Worm (Caenorhabditis elegans) whole organism, L3 larva: Measurements from ENCODE around the gene F44E2.8.

Source experiments
- R02D3.7 ChIP-seq: fragments of 150-350 bp; optimal IDR thresholded peaks from 2 replicates; lab custom pipeline; 2014; ENCODE audit warnings: missing biosample characterization, missing genetic modification characterization
- ama-1 ChIP-seq: fragments of 150-350 bp; optimal IDR thresholded peaks from 2 replicates; lab custom pipeline; 2018
- ceh-16 ChIP-seq: sonication (generic microtip); optimal IDR thresholded peaks from 2 replicates; lab custom pipeline; 2017; ENCODE audit warnings: missing biosample characterization, missing genetic modification characterization
- ceh-28 ChIP-seq: fragments of 150-350 bp; optimal IDR thresholded peaks from 2 replicates; lab custom pipeline; 2014; ENCODE audit warnings: missing biosample characterization, missing genetic modification reagents, missing genetic modification characterization
- ceh-82 ChIP-seq: fragments of 150-350 bp; optimal IDR thresholded peaks from 2 replicates; lab custom pipeline; 2014; ENCODE audit warnings: missing biosample characterization, missing genetic modification characterization
- egl-5 ChIP-seq: fragments of 150-350 bp; optimal IDR thresholded peaks from 2 replicates; lab custom pipeline; 2017; ENCODE audit warnings: missing biosample characterization, missing genetic modification reagents, missing genetic modification characterization, inconsistent platforms
- elt-2 ChIP-seq: sonication (generic microtip); optimal IDR thresholded peaks from 2 replicates; lab custom pipeline; 2016; ENCODE audit warnings: missing genetic modification reagents, mild to moderate bottlenecking, missing genetic modification characterization, missing compliant biosample characterization
- elt-3 ChIP-seq, 3 experiments: fragments of 150-350 bp in 1 of 3; sonication (generic microtip) in 2 of 3; optimal IDR thresholded peaks; 2 replicates in 2 of 3; 4 replicates in 1 of 3; lab custom pipeline; 2014 to 2017; ENCODE audit warnings: missing biosample characterization in 3 of 3, missing genetic modification characterization in 3 of 3
- eor-1 ChIP-seq, 2 experiments: fragments of 150-350 bp; optimal IDR thresholded peaks; 2 replicates each; lab custom pipeline; 2014 to 2018; ENCODE audit warnings: missing biosample characterization in 2 of 2, missing genetic modification characterization in 2 of 2
- fkh-10 ChIP-seq: sonication (generic microtip); optimal IDR thresholded peaks from 2 replicates; lab custom pipeline; 2017; ENCODE audit warnings: missing biosample characterization, missing genetic modification reagents, missing genetic modification characterization
- fkh-2 ChIP-seq: fragments of 150-350 bp; optimal IDR thresholded peaks from 2 replicates; lab custom pipeline; 2014; ENCODE audit warnings: missing biosample characterization, missing genetic modification reagents, missing genetic modification characterization
- fos-1 ChIP-seq: fragments of 150-350 bp; optimal IDR thresholded peaks from 2 replicates; lab custom pipeline; 2014; ENCODE audit warnings: missing biosample characterization, missing genetic modification characterization
- jun-1 ChIP-seq: fragments of 150-350 bp; optimal IDR thresholded peaks from 2 replicates; lab custom pipeline; 2014; ENCODE audit warnings: missing biosample characterization, missing genetic modification reagents, missing genetic modification characterization
- lin-15B ChIP-seq: fragments of 150-350 bp; optimal IDR thresholded peaks from 2 replicates; lab custom pipeline; 2014; ENCODE audit warnings: missing biosample characterization, missing genetic modification characterization
- lin-39 ChIP-seq: fragments of 150-350 bp; optimal IDR thresholded peaks from 2 replicates; lab custom pipeline; 2018; ENCODE audit warnings: missing biosample characterization, missing genetic modification reagents, missing genetic modification characterization
- lsy-12 ChIP-seq: sonication (generic microtip); optimal IDR thresholded peaks from 2 replicates; lab custom pipeline; 2016; ENCODE audit warnings: mild to moderate bottlenecking, missing genetic modification characterization, missing compliant biosample characterization
- mml-1 ChIP-seq: fragments of 150-350 bp; sonication (generic microtip); optimal IDR thresholded peaks from 3 replicates; lab custom pipeline; 2014; ENCODE audit warnings: missing biosample characterization, missing genetic modification characterization
- nfya-1 ChIP-seq: sonication (generic microtip); optimal IDR thresholded peaks from 2 replicates; lab custom pipeline; 2017; ENCODE audit warnings: missing genetic modification characterization, mild to moderate bottlenecking, missing compliant biosample characterization, antibody characterized with exemption, moderate library complexity; ENCODE audit not compliant: insufficient read depth
- nhr-11 ChIP-seq: fragments of 150-350 bp; optimal IDR thresholded peaks from 2 replicates; lab custom pipeline; 2014; ENCODE audit warnings: missing biosample characterization, missing genetic modification characterization
- nhr-12 ChIP-seq: fragments of 150-350 bp; optimal IDR thresholded peaks from 2 replicates; lab custom pipeline; 2014; ENCODE audit warnings: missing biosample characterization, missing genetic modification characterization
- nhr-23 ChIP-seq: fragments of 150-350 bp; optimal IDR thresholded peaks from 2 replicates; lab custom pipeline; 2014; ENCODE audit warnings: missing biosample characterization, missing genetic modification reagents, missing genetic modification characterization
- nhr-237 ChIP-seq: fragments of 150-350 bp; optimal IDR thresholded peaks from 2 replicates; lab custom pipeline; 2014; ENCODE audit warnings: missing biosample characterization, missing genetic modification characterization
- nhr-25 ChIP-seq: sonication (generic microtip); optimal IDR thresholded peaks from 2 replicates; lab custom pipeline; 2017; ENCODE audit warnings: missing biosample characterization, missing genetic modification characterization
- nhr-28 ChIP-seq: fragments of 150-350 bp; optimal IDR thresholded peaks from 2 replicates; lab custom pipeline; 2014; ENCODE audit warnings: missing biosample characterization, missing genetic modification characterization
- nhr-43 ChIP-seq: sonication (generic microtip); optimal IDR thresholded peaks from 2 replicates; lab custom pipeline; 2016; ENCODE audit warnings: mild to moderate bottlenecking, missing genetic modification characterization, missing compliant biosample characterization; ENCODE audit not compliant: poor library complexity, severe bottlenecking
- nhr-67 ChIP-seq: fragments of 150-350 bp; optimal IDR thresholded peaks from 2 replicates; lab custom pipeline; 2014; ENCODE audit warnings: missing biosample characterization, missing genetic modification characterization
- nhr-76 ChIP-seq: fragments of 150-350 bp; sonication (generic microtip); optimal IDR thresholded peaks from 5 replicates; lab custom pipeline; 2014; ENCODE audit warnings: missing biosample characterization, missing genetic modification characterization
- nhr-77 ChIP-seq: fragments of 150-350 bp; optimal IDR thresholded peaks from 2 replicates; lab custom pipeline; 2014; ENCODE audit warnings: missing biosample characterization, missing genetic modification characterization
- pha-4 ChIP-seq: fragments of 150-350 bp; optimal IDR thresholded peaks from 2 replicates; lab custom pipeline; 2014; ENCODE audit warnings: missing biosample characterization, missing genetic modification reagents, missing genetic modification characterization
- sea-2 ChIP-seq: fragments of 150-350 bp; sonication (generic microtip); optimal IDR thresholded peaks from 4 replicates; lab custom pipeline; 2014; ENCODE audit warnings: missing biosample characterization, missing genetic modification reagents, missing genetic modification characterization
- skn-1 ChIP-seq: fragments of 150-350 bp; optimal IDR thresholded peaks from 2 replicates; lab custom pipeline; 2014; ENCODE audit warnings: missing biosample characterization, missing genetic modification characterization
- snpc-4 ChIP-seq: fragments of 150-350 bp; optimal IDR thresholded peaks from 2 replicates; lab custom pipeline; 2014; ENCODE audit warnings: missing biosample characterization, missing genetic modification characterization
- tbx-2 ChIP-seq: sonication (generic microtip); optimal IDR thresholded peaks from 2 replicates; lab custom pipeline; 2016; ENCODE audit warnings: mild to moderate bottlenecking, missing genetic modification characterization, missing compliant biosample characterization
- unc-39 ChIP-seq: sonication (generic microtip); optimal IDR thresholded peaks from 4 replicates; lab custom pipeline; 2017; ENCODE audit warnings: missing biosample characterization, missing genetic modification characterization
- unc-62 ChIP-seq: fragments of 150-350 bp; sonication (generic microtip); optimal IDR thresholded peaks from 4 replicates; lab custom pipeline; 2014; ENCODE audit warnings: missing biosample characterization, missing genetic modification reagents, missing genetic modification characterization
- zag-1 ChIP-seq: fragments of 150-350 bp; optimal IDR thresholded peaks from 2 replicates; lab custom pipeline; 2014; ENCODE audit warnings: missing biosample characterization, missing genetic modification characterization
- ztf-11 ChIP-seq: fragments of 150-350 bp; optimal IDR thresholded peaks from 2 replicates; lab custom pipeline; 2014; ENCODE audit warnings: missing biosample characterization, missing genetic modification characterization
- ztf-4 ChIP-seq: fragments of 150-350 bp; optimal IDR thresholded peaks from 2 replicates; lab custom pipeline; 2014; ENCODE audit warnings: missing biosample characterization, missing genetic modification characterization

Gene F44E2.8

ce11 chrIII:8811111-8811510 is 38.6 kb downstream of the F44E2.8 start:
- TF ChIP-seq tbx-2 (tag; lab: Kevin White, UChicago) (no peak), fkh-10 (GFP tag; lab: Kevin White, UChicago) (peak; percentile 22)

- TF ChIP-seq nfya-1 (tag; lab: Kevin White, UChicago) (peak; percentile 72), ztf-4 (no peak), R02D3.7 (tag; lab: Kevin White, UChicago) (no peak), lin-39 (peak; percentile 56), nhr-11 (no peak), nhr-43 (tag; lab: Kevin White, UChicago) (peak; percentile 0), tbx-2 (tag; lab: Kevin White, UChicago) (no peak), nhr-28 (tag; lab: Kevin White, UChicago) (no peak), fos-1 (no peak), nhr-67 (tag; lab: Kevin White, UChicago) (no peak), nhr-12 (tag; lab: Kevin White, UChicago) (no peak), pha-4 (peak; percentile 63), nhr-25 (peak; percentile 76), ztf-11 (tag; lab: Kevin White, UChicago) (no peak), mml-1 (tag; lab: Kevin White, UChicago) (no peak), skn-1 (tag; lab: Kevin White, UChicago) (peak; percentile 57), nhr-23 (peak; percentile 53), ceh-82 (no peak), fkh-2 (no peak), lin-15B (tag; lab: Kevin White, UChicago) (peak; percentile 63), ama-1 (lab: Kevin White, UChicago) (no peak), ceh-28 (tag; lab: Kevin White, UChicago) (peak; percentile 23), nhr-77 (tag; lab: Kevin White, UChicago) (no peak), egl-5 (tag; lab: Kevin White, UChicago) (peak; percentile 32), elt-2 (tag; lab: Kevin White, UChicago) (peak; percentile 61), eor-1 (tag; optimal IDR thresholded peaks at IDR 0.05; lab: Kevin White, UChicago) (no peak), unc-62 (GFP tag; lab: Kevin White, UChicago) (no peak)
Measured at ce11 chrIII:8809245-8809971, 40.3 kb downstream of the F44E2.8 start, which contains the start of gene prx-19. prx-19 (minus strand) TSS chrIII:8809295.

DNA sequence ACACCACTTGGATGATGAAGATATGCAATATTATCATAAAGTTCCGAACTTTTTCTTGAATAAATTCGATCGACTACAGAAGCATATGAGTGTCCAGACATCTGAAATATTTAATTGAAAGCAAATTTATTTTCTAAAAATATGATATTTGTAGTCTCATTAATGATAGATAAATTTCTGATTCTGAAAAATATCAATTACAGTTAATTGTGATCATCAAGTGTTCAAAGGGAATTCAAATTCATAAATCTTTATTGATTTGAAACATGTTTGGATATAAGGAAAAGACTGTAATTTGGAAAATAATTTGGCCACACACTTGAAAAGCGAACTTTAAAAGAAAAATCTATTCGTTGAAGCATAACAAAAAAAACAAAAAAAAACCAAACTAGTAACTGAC is 42.4 kb downstream of the F44E2.8 start, which contains the start of gene F54F2.7:
F54F2.7 (minus strand) TSS at position 101 of the 400 bp plus-strand sequence.
- TF ChIP-seq ceh-16 (tag; lab: Kevin White, UChicago) (no peak), ceh-82 (no peak), elt-2 (tag; lab: Kevin White, UChicago) (no peak), ztf-11 (tag; lab: Kevin White, UChicago) (no peak), nhr-43 (tag; lab: Kevin White, UChicago) (no peak), nhr-237 (tag; lab: Kevin White, UChicago) (no peak), nhr-67 (tag; lab: Kevin White, UChicago) (no peak), nhr-76 (tag; lab: Kevin White, UChicago) (no peak), ama-1 (lab: Kevin White, UChicago) (no peak), zag-1 (tag; lab: Kevin White, UChicago) (no peak), elt-3 (tag; optimal IDR thresholded peaks at IDR 0.05; lab: Kevin White, UChicago) (no peak), fkh-2 (no peak)

ce11 chrIII:8805815-8806214 is 43.9 kb downstream of the F44E2.8 start:
- TF ChIP-seq nhr-76 (tag; lab: Kevin White, UChicago) = no peak
- no peak for TF ChIP-seq lsy-12 (tag; lab: Kevin White, UChicago)
- TF ChIP-seq snpc-4 (tag; lab: Kevin White, UChicago) = no peak
- TF ChIP-seq unc-62 (GFP tag; lab: Kevin White, UChicago) = no peak
- no peak for TF ChIP-seq nfya-1 (tag; lab: Kevin White, UChicago)
- TF ChIP-seq egl-5 (tag; lab: Kevin White, UChicago) = no peak
- no peak for TF ChIP-seq sea-2 (GFP tag; lab: Kevin White, UChicago)
- no peak for TF ChIP-seq nhr-77 (tag; lab: Kevin White, UChicago)
- TF ChIP-seq ama-1 (lab: Kevin White, UChicago) = no peak
- no peak for TF ChIP-seq pha-4
- no peak for TF ChIP-seq jun-1
- no peak for TF ChIP-seq mml-1 (tag; lab: Kevin White, UChicago)
- no peak for TF ChIP-seq unc-39
- no peak for TF ChIP-seq nhr-11
- TF ChIP-seq lin-39 = no peak
- TF ChIP-seq nhr-67 (tag; lab: Kevin White, UChicago) = no peak
- no peak for TF ChIP-seq R02D3.7 (tag; lab: Kevin White, UChicago)
- TF ChIP-seq ztf-4 = no peak
- TF ChIP-seq, all 47 proteins: peak for 0
